Fruit fly (Drosophila melanogaster) whole organism, wandering third instar larva: ENCODE data around the gene mei-P26.

Experiments used
- Abd-B ChIP-seq: fragments of >200 bp; optimal IDR thresholded peaks from 2 replicates; lab custom pipeline; 2017; ENCODE audit warnings: missing biosample characterization, missing genetic modification characterization
- CG32264 ChIP-seq: fragments of 200-800 bp; sonication (Bioruptor generic); optimal IDR thresholded peaks from 2 replicates; lab custom pipeline; 2016; ENCODE audit warnings: missing biosample characterization, missing genetic modification characterization
- CG9705 ChIP-seq: fragments of 200-800 bp; sonication (Bioruptor generic); optimal IDR thresholded peaks from 2 replicates; lab custom pipeline; 2018; ENCODE audit warnings: missing biosample characterization, mild to moderate bottlenecking, missing genetic modification characterization
- CrebA ChIP-seq: fragments of 200-800 bp; sonication (Bioruptor generic); optimal IDR thresholded peaks from 2 replicates; lab custom pipeline; 2016; ENCODE audit warnings: missing biosample characterization, mild to moderate bottlenecking, missing genetic modification characterization, borderline replicate concordance
- Dfd ChIP-seq: fragments of >200 bp; optimal IDR thresholded peaks from 2 replicates; lab custom pipeline; 2017; ENCODE audit warnings: missing biosample characterization, missing genetic modification characterization
- Dif ChIP-seq: fragments of 200-275, 200-300 bp; sonication (Bioruptor generic); optimal IDR thresholded peaks from 2 replicates; lab custom pipeline; 2018; ENCODE audit warnings: missing biosample characterization, missing genetic modification characterization; ENCODE audit not compliant: partially characterized antibody
- GATAd ChIP-seq: sonication (Bioruptor generic); optimal IDR thresholded peaks from 2 replicates; lab custom pipeline; 2016; ENCODE audit warnings: missing biosample characterization, missing genetic modification characterization
- HLH106 ChIP-seq: fragments of 200-800 bp; optimal IDR thresholded peaks from 3 replicates; lab custom pipeline; 2019; ENCODE audit warnings: missing biosample characterization, mild to moderate bottlenecking, missing genetic modification characterization, moderate library complexity
- Hnf4 ChIP-seq: fragments of 200-800 bp; sonication (Bioruptor generic); optimal IDR thresholded peaks from 2 replicates; lab custom pipeline; 2016; ENCODE audit warnings: missing biosample characterization, mild to moderate bottlenecking, missing genetic modification characterization
- Hr78 ChIP-seq: fragments of >200 bp; optimal IDR thresholded peaks from 2 replicates; lab custom pipeline; 2017; ENCODE audit warnings: missing biosample characterization, missing genetic modification characterization
- Hr83 ChIP-seq: fragments of 200-300 bp; sonication (Bioruptor generic); optimal IDR thresholded peaks from 2 replicates; lab custom pipeline; 2016; ENCODE audit warnings: missing biosample characterization, mild to moderate bottlenecking, missing genetic modification characterization, moderate library complexity; ENCODE audit not compliant: poor library complexity, severe bottlenecking
- Jra ChIP-seq: sonication (Bioruptor generic); optimal IDR thresholded peaks from 2 replicates; lab custom pipeline; 2016; ENCODE audit warnings: missing biosample characterization, missing genetic modification characterization
- Myc ChIP-seq: fragments of >200 bp; optimal IDR thresholded peaks from 2 replicates; lab custom pipeline; 2017
- OdsH ChIP-seq: fragments of 200-800 bp; sonication (Bioruptor generic); optimal IDR thresholded peaks from 2 replicates; lab custom pipeline; 2016; ENCODE audit warnings: missing biosample characterization, mild to moderate bottlenecking, missing genetic modification characterization
- Rel ChIP-seq, 2 experiments: fragments of 200-800 bp; sonication (Bioruptor generic) in 1 of 2; optimal IDR thresholded peaks; 2 replicates in 1 of 2; 3 replicates in 1 of 2; lab custom pipeline; 2016 to 2019; ENCODE audit warnings: mild to moderate bottlenecking in 2 of 2, missing biosample characterization in 2 of 2, missing genetic modification characterization in 2 of 2, moderate library complexity in 1 of 2
- Sp1 ChIP-seq: fragments of 200-800 bp; sonication (Bioruptor generic); optimal IDR thresholded peaks from 3 replicates; lab custom pipeline; 2019; ENCODE audit warnings: missing biosample characterization, mild to moderate bottlenecking, missing genetic modification characterization, moderate library complexity
- br ChIP-seq: fragments of 200-800 bp; sonication (Bioruptor generic); optimal IDR thresholded peaks from 2 replicates; lab custom pipeline; 2016; ENCODE audit warnings: missing biosample characterization, missing genetic modification characterization
- brk ChIP-seq: fragments of 200-800 bp; sonication (Bioruptor generic); optimal IDR thresholded peaks from 2 replicates; lab custom pipeline; 2016; ENCODE audit warnings: missing biosample characterization, mild to moderate bottlenecking, missing genetic modification characterization
- dl ChIP-seq, 2 experiments: fragments of 175-275, 200-275 bp in 1 of 2; fragments of 200-275 bp in 1 of 2; sonication (Bioruptor generic); optimal IDR thresholded peaks; lab custom pipeline; 2018; ENCODE audit warnings: mild to moderate bottlenecking in 2 of 2, missing biosample characterization in 2 of 2, missing genetic modification characterization in 2 of 2, moderate library complexity in 2 of 2; ENCODE audit not compliant: partially characterized antibody in 2 of 2, insufficient read depth in 1 of 2
- dmrt93B ChIP-seq: fragments of 200-800 bp; sonication (Bioruptor generic); optimal IDR thresholded peaks from 2 replicates; lab custom pipeline; 2018; ENCODE audit warnings: missing biosample characterization, mild to moderate bottlenecking, missing genetic modification characterization
- dsf ChIP-seq: sonication (Bioruptor generic); optimal IDR thresholded peaks from 2 replicates; lab custom pipeline; 2016; ENCODE audit warnings: missing biosample characterization, missing genetic modification characterization, borderline replicate concordance
- ey ChIP-seq: fragments of 200-800 bp; sonication (Bioruptor generic); optimal IDR thresholded peaks from 2 replicates; lab custom pipeline; 2016; ENCODE audit warnings: missing biosample characterization, missing genetic modification characterization
- foxo ChIP-seq, 2 experiments: fragments of 200-800 bp; sonication (Bioruptor generic); optimal IDR thresholded peaks; 2 replicates in 1 of 2; 3 replicates in 1 of 2; lab custom pipeline; 2016 to 2017; ENCODE audit warnings: missing biosample characterization in 2 of 2, missing genetic modification characterization in 2 of 2
- fru ChIP-seq: fragments of 200-800 bp; sonication (Bioruptor generic); optimal IDR thresholded peaks from 3 replicates; lab custom pipeline; 2016; ENCODE audit warnings: missing biosample characterization, mild to moderate bottlenecking, missing genetic modification characterization
- h ChIP-seq: fragments of 200-800 bp; sonication (Bioruptor generic); optimal IDR thresholded peaks from 3 replicates; lab custom pipeline; 2016; ENCODE audit warnings: missing biosample characterization, mild to moderate bottlenecking, missing genetic modification characterization
- jim ChIP-seq: fragments of 175-275, 200-325 bp; sonication (Bioruptor generic); optimal IDR thresholded peaks from 2 replicates; lab custom pipeline; 2016; ENCODE audit warnings: missing biosample characterization, mild to moderate bottlenecking, missing genetic modification characterization
- lola ChIP-seq: fragments of >200 bp; optimal IDR thresholded peaks from 2 replicates; lab custom pipeline; 2017; ENCODE audit warnings: missing biosample characterization, missing genetic modification characterization
- pan ChIP-seq: fragments of >200 bp; optimal IDR thresholded peaks from 2 replicates; lab custom pipeline; 2017
- psq ChIP-seq: fragments of 200-800 bp; sonication (Bioruptor generic); optimal IDR thresholded peaks from 3 replicates; lab custom pipeline; 2017; ENCODE audit warnings: missing biosample characterization, mild to moderate bottlenecking, missing genetic modification characterization, moderate library complexity
- rgr ChIP-seq: fragments of 200-800 bp; sonication (Bioruptor generic); optimal IDR thresholded peaks from 3 replicates; lab custom pipeline; 2016; ENCODE audit warnings: missing biosample characterization, mild to moderate bottlenecking, missing genetic modification characterization
- sage ChIP-seq: fragments of 200-800 bp; sonication (Bioruptor generic); optimal IDR thresholded peaks from 2 replicates; lab custom pipeline; 2016; ENCODE audit warnings: missing biosample characterization, mild to moderate bottlenecking, missing genetic modification characterization
- sv ChIP-seq: fragments of 200-800 bp; sonication (Bioruptor generic); optimal IDR thresholded peaks from 3 replicates; lab custom pipeline; 2016; ENCODE audit warnings: missing biosample characterization, missing genetic modification characterization
- tai ChIP-seq: sonication (Bioruptor generic); optimal IDR thresholded peaks from 2 replicates; lab custom pipeline; 2016; ENCODE audit warnings: missing biosample characterization, missing genetic modification characterization
- usp ChIP-seq: fragments of >200 bp; optimal IDR thresholded peaks from 2 replicates; lab custom pipeline; 2017; ENCODE audit warnings: missing biosample characterization, missing genetic modification characterization
- woc ChIP-seq: sonication (Bioruptor generic); optimal IDR thresholded peaks from 2 replicates; lab custom pipeline; 2016; ENCODE audit warnings: missing biosample characterization, mild to moderate bottlenecking, missing genetic modification characterization

The mei-P26 gene

DNA sequence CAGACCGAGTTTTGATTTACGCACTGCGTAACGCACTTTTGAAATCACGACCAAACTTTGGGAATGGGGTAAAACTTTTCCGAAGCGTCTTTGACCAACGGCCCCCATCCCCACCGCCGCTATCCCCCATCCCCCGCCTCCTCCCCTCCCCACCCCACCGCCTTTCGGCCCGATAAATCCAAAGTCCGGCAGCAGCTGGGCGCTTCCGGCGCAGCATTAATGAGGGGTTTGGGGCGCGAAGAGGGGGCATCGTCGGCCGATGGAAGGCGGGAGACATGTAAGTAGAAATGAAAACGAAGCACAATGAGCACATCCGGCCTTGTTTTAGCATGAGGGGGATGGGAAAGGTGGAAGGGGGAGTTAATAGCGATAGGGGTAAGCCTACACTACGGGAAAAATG lies 23.9 kb upstream of the mei-P26 start:
- TF ChIP-seq Myc (lab: Kevin White, UChicago) (no peak), sv (no peak), brk (GFP tag; lab: Kevin White, UChicago) (no peak), Dif (GFP tag; lab: Kevin White, UChicago) (no peak), dl (GFP tag; optimal IDR thresholded peaks at IDR 0.05; lab: Kevin White, UChicago; ENCODE audit: insufficient read depth in 1 of 2, partially characterized antibody in 2 of 2) (no peak), pan (no peak), HLH106 (no peak), CG9705 (GFP tag; lab: Kevin White, UChicago) (no peak), Hnf4 (no peak), h (no peak), Hr78 (GFP tag; lab: Kevin White, UChicago) (no peak), dmrt93B (no peak), Jra (no peak), jim (no peak), Sp1 (GFP tag; lab: Kevin White, UChicago) (no peak), lola (GFP tag; lab: Kevin White, UChicago) (no peak)

DNA sequence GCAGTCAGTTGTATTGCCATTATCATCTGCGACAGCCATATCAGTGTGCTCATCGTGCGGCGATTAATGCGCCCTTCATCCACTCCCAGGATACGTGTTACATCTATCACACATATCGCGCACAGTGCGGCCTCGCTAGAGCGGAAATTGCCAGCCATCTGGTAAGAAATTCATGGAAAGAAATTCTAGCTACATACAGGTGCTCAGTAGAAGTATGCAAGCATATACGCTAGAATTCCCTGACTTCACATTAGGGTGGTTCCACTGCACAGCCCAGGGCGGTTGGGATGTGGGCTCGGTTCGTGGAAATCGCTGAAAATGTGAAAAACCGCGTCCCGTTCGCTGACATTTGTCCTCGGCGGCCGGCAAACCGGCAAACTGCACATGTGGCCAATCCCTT lies 21.8 kb upstream of the mei-P26 start:
- peak; percentile 17 for TF ChIP-seq psq (GFP tag; lab: Kevin White, UChicago)
- no peak for TF ChIP-seq dmrt93B
- TF ChIP-seq sv: peak; percentile 23
- TF ChIP-seq CG32264 (GFP tag; lab: Kevin White, UChicago): peak; percentile 1
- no peak for TF ChIP-seq Jra
- TF ChIP-seq dsf (GFP tag; lab: Kevin White, UChicago): no peak
- no peak for TF ChIP-seq br (GFP tag; lab: Kevin White, UChicago)
- no peak for TF ChIP-seq Dfd (GFP tag; lab: Kevin White, UChicago)
- TF ChIP-seq usp: no peak
- TF ChIP-seq lola (GFP tag; lab: Kevin White, UChicago): no peak
- no peak for TF ChIP-seq Abd-B (GFP tag; lab: Kevin White, UChicago)
- TF ChIP-seq CG9705 (GFP tag; lab: Kevin White, UChicago): peak; percentile 31
- TF ChIP-seq Hnf4: no peak
- peak; percentile 57 for TF ChIP-seq rgr (GFP tag; lab: Kevin White, UChicago)
- TF ChIP-seq fru: peak; percentile 70
- TF ChIP-seq brk (GFP tag; lab: Kevin White, UChicago): no peak
- no peak for TF ChIP-seq tai
- TF ChIP-seq Hr83 (GFP tag; lab: Kevin White, UChicago): no peak
- TF ChIP-seq pan: no peak
- no peak for TF ChIP-seq Dif (GFP tag; lab: Kevin White, UChicago)
- no peak for TF ChIP-seq Rel (GFP tag; optimal IDR thresholded peaks at IDR 0.05; lab: Kevin White, UChicago)
- TF ChIP-seq Rel (tag; optimal IDR thresholded peaks at IDR 0.05; lab: Kevin White, UChicago): peak; percentile 3
- TF ChIP-seq ey: peak; percentile 59
- TF ChIP-seq OdsH: peak; percentile 33
- peak; percentile 68 for TF ChIP-seq Sp1 (GFP tag; lab: Kevin White, UChicago)
- peak in 1 of 2 experiments; percentile 69 for TF ChIP-seq foxo (GFP tag; optimal IDR thresholded peaks at IDR 0.05; lab: Kevin White, UChicago)
- TF ChIP-seq CrebA (GFP tag; lab: Kevin White, UChicago): no peak
- TF ChIP-seq HLH106: peak; percentile 67
- peak; percentile 57 for TF ChIP-seq h

DNA sequence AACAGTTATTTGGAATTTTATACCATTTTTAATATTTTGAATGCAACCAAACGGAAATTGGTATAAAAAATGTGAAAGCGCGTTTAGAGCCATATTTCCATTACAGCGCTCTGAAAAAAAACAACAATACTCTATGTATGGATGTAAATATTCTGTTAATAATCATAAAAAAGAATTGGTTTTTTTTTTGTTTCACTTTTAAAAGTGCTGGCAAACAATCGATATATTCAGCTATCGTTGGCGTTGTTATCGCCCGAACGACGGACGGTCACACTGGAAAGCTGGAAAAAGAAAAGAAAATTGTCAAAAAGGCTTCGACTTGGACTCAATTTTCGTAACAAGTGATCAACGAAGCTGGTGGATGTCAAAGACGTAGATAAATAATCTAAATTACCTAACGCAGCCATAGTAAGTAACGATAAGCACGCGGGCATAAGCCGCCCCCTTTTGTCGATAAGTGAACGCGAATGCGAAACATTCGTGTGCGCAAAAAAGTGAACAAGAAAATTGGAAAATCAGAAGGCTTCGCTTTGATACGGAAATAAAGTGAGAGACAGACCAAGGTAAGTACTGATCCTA lies 20.7 kb upstream of the mei-P26 start, which contains the start of gene CG7065:
CG7065 (plus strand) TSS at position 270 of the 579 bp plus-strand sequence.
- TF ChIP-seq sage: no peak
- TF ChIP-seq fru: no peak
- TF ChIP-seq woc: peak; percentile 12

DNA sequence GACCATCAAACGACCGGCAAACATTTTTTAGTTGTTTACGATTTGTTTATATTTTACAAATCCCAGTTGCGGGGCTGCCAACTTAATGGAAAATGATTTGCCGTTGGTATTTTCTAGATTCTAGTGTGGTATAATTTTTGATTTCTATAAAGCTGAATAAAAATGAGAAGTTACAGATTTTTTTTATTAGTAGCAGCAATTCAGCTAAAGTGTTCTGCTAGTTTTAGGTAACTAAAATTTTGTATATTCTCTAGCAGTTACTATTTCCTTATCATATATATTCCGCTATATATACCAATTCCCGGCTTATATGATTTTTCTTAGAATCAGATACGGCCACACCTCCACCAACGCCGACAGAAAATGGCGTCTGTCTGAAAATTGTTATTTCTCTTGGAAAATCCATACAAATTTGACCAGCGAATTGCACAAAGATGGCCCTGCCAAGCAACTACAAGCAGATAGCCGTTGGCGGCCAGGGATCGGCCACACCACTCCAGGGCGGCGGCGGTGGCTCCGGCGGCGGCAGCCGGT lies 14.0 kb upstream of the mei-P26 start, which contains the start of the genes fh and Bap111:
fh (minus strand) TSS at position 83 of the 534 bp plus-strand sequence.
Bap111 (plus strand) TSS at position 321 of the 534 bp plus-strand sequence.
- no peak for TF ChIP-seq fru
- TF ChIP-seq GATAd: no peak
- TF ChIP-seq Hr78 (GFP tag; lab: Kevin White, UChicago): no peak
- peak; percentile 13 for TF ChIP-seq Myc (lab: Kevin White, UChicago)
- TF ChIP-seq Dfd (GFP tag; lab: Kevin White, UChicago): peak; percentile 48
- TF ChIP-seq h: peak; percentile 6
- TF ChIP-seq, all 38 proteins: peak for 3
